Worm (Caenorhabditis elegans): ENCODE data around the gene ttbk-8.2.

Gene ttbk-8.2

ce11 chrIV:5666115-5667028, 34.6 kb downstream of the ttbk-8.2 start (continued):
- TF ChIP-seq gei-17 (GFP tag; optimal IDR thresholded peaks at IDR 0.05) (no peak), nfyb-1 (GFP tag; IDR thresholded peaks at IDR 0.05) (0 out of 2 replicates have a peak, but pooled peaks have one; percentile 22), dpl-1 (GFP tag; optimal IDR thresholded peaks at IDR 0.05) (peak; percentile 73), ceh-91 (GFP tag; IDR thresholded peaks at IDR 0.05) (peak; percentile 42; the same call in 1 of the 2 replicates), pbrm-1 (GFP tag; IDR thresholded peaks at IDR 0.05) (0 out of 2 replicates have a peak, but pooled peaks have one; percentile 20), ceh-27 (GFP tag; optimal IDR thresholded peaks at IDR 0.05) (peak; percentile 37), Y79H2A.3 (GFP tag; conservative IDR thresholded peaks at IDR 0.05) (no peak), somi-1 (GFP tag; optimal IDR thresholded peaks at IDR 0.05) (peak; percentile 48), snpc-1.1 (tag; optimal IDR thresholded peaks at IDR 0.05; ENCODE audit: insufficient read depth) (peak; percentile 12), mel-28 (tag; optimal IDR thresholded peaks at IDR 0.05; ENCODE audit: borderline replicate concordance) (no peak), tbp1 (GFP tag; optimal IDR thresholded peaks at IDR 0.05) (peak; percentile 57), attf-3 (GFP tag; conservative IDR thresholded peaks at IDR 0.05) (peak; percentile 92)

ce11 chrIV:5667191-5667590, 35.5 kb downstream of the ttbk-8.2 start:
- TF ChIP-seq athp-1 (tag; optimal IDR thresholded peaks at IDR 0.05), result no peak
- TF ChIP-seq Y53F4B.3 (GFP tag; IDR thresholded peaks at IDR 0.05), result no peak
- TF ChIP-seq nhr-80 (tag; optimal IDR thresholded peaks at IDR 0.05), result peak; percentile 5
- no peak for TF ChIP-seq ztf-18 (tag; optimal IDR thresholded peaks at IDR 0.05)
- TF ChIP-seq cebp-2 (GFP tag; IDR thresholded peaks at IDR 0.05), result no peak
- TF ChIP-seq cebp-1 (GFP tag; IDR thresholded peaks at IDR 0.05), result no peak
- peak; percentile 19 for TF ChIP-seq cebp-1 (tag; optimal IDR thresholded peaks at IDR 0.05)
- no peak for TF ChIP-seq ekl-4 (GFP tag; IDR thresholded peaks at IDR 0.05)
- no peak for TF ChIP-seq ceh-91 (GFP tag; IDR thresholded peaks at IDR 0.05)
- TF ChIP-seq let-607 (tag; optimal IDR thresholded peaks at IDR 0.05), result no peak
- TF ChIP-seq aptf-2 (GFP tag; conservative IDR thresholded peaks at IDR 0.05), result no peak
- no peak for TF ChIP-seq akir-1 (GFP tag; optimal IDR thresholded peaks at IDR 0.05)
- no peak for TF ChIP-seq somi-1 (GFP tag; optimal IDR thresholded peaks at IDR 0.05)
- no peak for TF ChIP-seq F33H1.4 (GFP tag; IDR thresholded peaks at IDR 0.05)
- no peak for TF ChIP-seq F23B12.7 (tag; optimal IDR thresholded peaks at IDR 0.05; ENCODE audit: insufficient read depth)
- TF ChIP-seq madf-8 (GFP tag; conservative IDR thresholded peaks at IDR 0.05), result no peak
- TF ChIP-seq F57A8.1 (GFP tag; optimal IDR thresholded peaks at IDR 0.05), result no peak
- TF ChIP-seq Y67H2A.10 (GFP tag; conservative IDR thresholded peaks at IDR 0.05), result no peak
- TF ChIP-seq lsl-1 (GFP tag; optimal IDR thresholded peaks at IDR 0.05), result no peak
- TF ChIP-seq hmg-1.2 (GFP tag; IDR thresholded peaks at IDR 0.05), result peak; percentile 19; the same call in 1 of the 2 replicates
- TF ChIP-seq pbrm-1 (GFP tag; IDR thresholded peaks at IDR 0.05), result no peak
- TF ChIP-seq nfya-2 (GFP tag; IDR thresholded peaks at IDR 0.05), result no peak
- no peak for TF ChIP-seq bed-2 (GFP tag; IDR thresholded peaks at IDR 0.05)
- TF ChIP-seq hsf-1 (GFP tag; IDR thresholded peaks at IDR 0.05), result no peak
- no peak for TF ChIP-seq lsy-27 (tag; optimal IDR thresholded peaks at IDR 0.05; ENCODE audit: borderline replicate concordance, insufficient read depth)
- TF ChIP-seq snpc-4 (GFP tag; optimal IDR thresholded peaks at IDR 0.05), result no peak
- no peak for TF ChIP-seq snpc-4 (tag; optimal IDR thresholded peaks at IDR 0.05)
- no peak for TF ChIP-seq lin-35 (GFP tag; optimal IDR thresholded peaks at IDR 0.05)
